Fruit fly (Drosophila melanogaster) whole organism, prepupa: Measurements from ENCODE around the gene wapl.

Source experiments
- Blimp-1 ChIP-seq: fragments of 200-800 bp; sonication (Bioruptor generic); optimal IDR thresholded peaks from 3 replicates; lab custom pipeline; 2017; ENCODE audit warnings: missing biosample characterization, missing genetic modification characterization, mild to moderate bottlenecking, moderate library complexity, missing genetic modification reagents
- CG10631 ChIP-seq: fragments of 200-800 bp; sonication (Bioruptor generic); optimal IDR thresholded peaks from 2 replicates; lab custom pipeline; 2016; ENCODE audit warnings: missing biosample characterization, missing genetic modification characterization
- CG10669 ChIP-seq: fragments of 200-800 bp; sonication (Bioruptor generic); optimal IDR thresholded peaks from 3 replicates; lab custom pipeline; 2018; ENCODE audit warnings: missing biosample characterization, mild to moderate bottlenecking, missing genetic modification characterization, moderate library complexity
- CG11294 ChIP-seq: fragments of 200-800 bp; sonication (Bioruptor generic); IDR thresholded peaks from 2 replicates; pipeline ENCODE4 v1.3.6; 2022; ENCODE audit warnings: missing biosample characterization, missing genetic modification characterization
- CG11762 ChIP-seq: fragments of 200-800 bp; sonication (Bioruptor generic); optimal IDR thresholded peaks from 3 replicates; lab custom pipeline; 2016; ENCODE audit warnings: missing biosample characterization, missing genetic modification characterization; ENCODE audit not compliant: insufficient read depth
- CG15336 ChIP-seq: fragments of 200-800 bp; sonication (Bioruptor generic); IDR thresholded peaks from 2 replicates; pipeline ENCODE4 v1.3.6; 2022; ENCODE audit warnings: missing biosample characterization, missing genetic modification characterization
- CG16779 ChIP-seq: fragments of 200-800 bp; sonication (Bioruptor generic); optimal IDR thresholded peaks from 3 replicates; lab custom pipeline; 2017; ENCODE audit warnings: missing biosample characterization, mild to moderate bottlenecking, missing genetic modification characterization
- CG3032 ChIP-seq: fragments of 200-800 bp; optimal IDR thresholded peaks from 2 replicates; lab custom pipeline; 2019; ENCODE audit warnings: missing biosample characterization, mild to moderate bottlenecking, missing genetic modification characterization, moderate library complexity
- CG31627 ChIP-seq: fragments of 200-800 bp; sonication (Bioruptor generic); optimal IDR thresholded peaks from 3 replicates; lab custom pipeline; 2016; ENCODE audit warnings: missing biosample characterization, missing genetic modification characterization
- CG32006 ChIP-seq: fragments of 200-800 bp; sonication (Bioruptor generic); optimal IDR thresholded peaks from 3 replicates; lab custom pipeline; 2017; ENCODE audit warnings: missing biosample characterization, mild to moderate bottlenecking, missing genetic modification characterization
- CG34406 ChIP-seq: fragments of 200-800 bp; sonication (Bioruptor generic); optimal IDR thresholded peaks from 3 replicates; lab custom pipeline; 2016; ENCODE audit warnings: missing biosample characterization, missing genetic modification characterization
- CG3919 ChIP-seq: fragments of 200-800 bp; sonication (Bioruptor generic); optimal IDR thresholded peaks from 3 replicates; lab custom pipeline; 2016; ENCODE audit warnings: missing biosample characterization, missing genetic modification characterization
- CG6163 ChIP-seq: fragments of 200-800 bp; sonication (Bioruptor generic); IDR thresholded peaks from 3 replicates; pipeline ENCODE4 v1.3.6; 2022; ENCODE audit warnings: missing biosample characterization, missing genetic modification characterization
- CG6276 ChIP-seq: fragments of 200-800 bp; sonication (Bioruptor generic); optimal IDR thresholded peaks from 2 replicates; lab custom pipeline; 2017; ENCODE audit warnings: missing biosample characterization, mild to moderate bottlenecking, missing genetic modification characterization
- CG6792 ChIP-seq: fragments of 200-800 bp; sonication (Bioruptor generic); optimal IDR thresholded peaks from 3 replicates; lab custom pipeline; 2016; ENCODE audit warnings: missing biosample characterization, missing genetic modification characterization
- CG6808 ChIP-seq: fragments of 200-800 bp; sonication (Bioruptor generic); optimal IDR thresholded peaks from 3 replicates; lab custom pipeline; 2017; ENCODE audit warnings: missing biosample characterization, missing genetic modification characterization, mild to moderate bottlenecking, moderate library complexity, missing genetic modification reagents
- CG6854 ChIP-seq: fragments of 200-800 bp; sonication (Bioruptor generic); optimal IDR thresholded peaks from 2 replicates; lab custom pipeline; 2017; ENCODE audit warnings: missing biosample characterization, mild to moderate bottlenecking, missing genetic modification characterization
- CG7368 ChIP-seq: fragments of 200-800 bp; sonication (Bioruptor generic); optimal IDR thresholded peaks from 3 replicates; lab custom pipeline; 2016; ENCODE audit warnings: missing biosample characterization, missing genetic modification characterization
- CG8119 ChIP-seq: fragments of 200-800 bp; sonication (Bioruptor generic); IDR thresholded peaks from 3 replicates; pipeline ENCODE4 v1.3.6; 2022; ENCODE audit warnings: missing biosample characterization, missing genetic modification characterization
- CG8319 ChIP-seq: fragments of 200-800 bp; sonication (Bioruptor generic); optimal IDR thresholded peaks from 3 replicates; lab custom pipeline; 2016; ENCODE audit warnings: missing biosample characterization, missing genetic modification characterization
- CG8632 ChIP-seq: fragments of 200-800 bp; sonication (Bioruptor generic); optimal IDR thresholded peaks from 3 replicates; lab custom pipeline; 2016; ENCODE audit warnings: missing biosample characterization, missing genetic modification characterization
- CG9139 ChIP-seq: fragments of 200-800 bp; sonication (Bioruptor generic); optimal IDR thresholded peaks from 3 replicates; lab custom pipeline; 2017; ENCODE audit warnings: missing biosample characterization, mild to moderate bottlenecking, missing genetic modification characterization
- Eip78C ChIP-seq: fragments of 200-800 bp; sonication (Bioruptor generic); peaks from one replicate; lab custom pipeline; 2016; ENCODE audit warnings: missing biosample characterization, missing genetic modification characterization
- Eip93F ChIP-seq: fragments of 200-800 bp; sonication (Bioruptor generic); optimal IDR thresholded peaks from 2 replicates; lab custom pipeline; 2016; ENCODE audit warnings: missing biosample characterization, mild to moderate bottlenecking, missing genetic modification characterization
- Ets21C ChIP-seq: fragments of 200-800 bp; sonication (Bioruptor generic); optimal IDR thresholded peaks from 3 replicates; lab custom pipeline; 2016; ENCODE audit warnings: missing biosample characterization, missing genetic modification characterization
- Ets96B ChIP-seq: fragments of 200-800 bp; optimal IDR thresholded peaks from 2 replicates; lab custom pipeline; 2019; ENCODE audit warnings: missing biosample characterization, mild to moderate bottlenecking, missing genetic modification characterization, moderate library complexity
- Hr4 ChIP-seq: fragments of 200-800 bp; sonication (Bioruptor generic); optimal IDR thresholded peaks from 3 replicates; lab custom pipeline; 2016; ENCODE audit warnings: missing biosample characterization, missing genetic modification characterization
- Met ChIP-seq: fragments of 200-800 bp; sonication (Bioruptor generic); optimal IDR thresholded peaks from 3 replicates; lab custom pipeline; 2016; ENCODE audit warnings: missing biosample characterization, missing genetic modification characterization
- OdsH ChIP-seq: fragments of 200-800 bp; sonication (Bioruptor generic); optimal IDR thresholded peaks from 3 replicates; lab custom pipeline; 2016; ENCODE audit warnings: missing biosample characterization, missing genetic modification characterization
- Smox ChIP-seq: fragments of 200-800 bp; sonication (Bioruptor generic); optimal IDR thresholded peaks from 3 replicates; lab custom pipeline; 2016; ENCODE audit warnings: missing biosample characterization, missing genetic modification characterization
- Sox102F ChIP-seq: fragments of 200-800 bp; sonication (Bioruptor generic); optimal IDR thresholded peaks from 2 replicates; lab custom pipeline; 2016; ENCODE audit warnings: missing biosample characterization, mild to moderate bottlenecking, missing genetic modification characterization
- Sox14 ChIP-seq: fragments of 200-800 bp; sonication (Bioruptor generic); optimal IDR thresholded peaks from 3 replicates; lab custom pipeline; 2016; ENCODE audit warnings: missing biosample characterization, missing genetic modification characterization
- Sox15 ChIP-seq: fragments of 200-800 bp; sonication (Bioruptor generic); optimal IDR thresholded peaks from 3 replicates; lab custom pipeline; 2016; ENCODE audit warnings: missing biosample characterization, missing genetic modification characterization
- achi ChIP-seq: fragments of 200-800 bp; sonication (Bioruptor generic); optimal IDR thresholded peaks from 3 replicates; lab custom pipeline; 2016; ENCODE audit warnings: missing biosample characterization, missing genetic modification characterization
- acj6 ChIP-seq: fragments of 200-800 bp; sonication (Bioruptor generic); optimal IDR thresholded peaks from 3 replicates; lab custom pipeline; 2016; ENCODE audit warnings: missing biosample characterization, missing genetic modification characterization
- cyc ChIP-seq: fragments of 200-800 bp; sonication (Bioruptor generic); optimal IDR thresholded peaks from 3 replicates; lab custom pipeline; 2016; ENCODE audit warnings: missing biosample characterization, missing genetic modification characterization
- dac ChIP-seq: fragments of 200-800 bp; sonication (Bioruptor generic); optimal IDR thresholded peaks from 2 replicates; lab custom pipeline; 2017; ENCODE audit warnings: missing biosample characterization, mild to moderate bottlenecking, missing genetic modification characterization
- eg ChIP-seq: fragments of 200-800 bp; sonication (Bioruptor generic); IDR thresholded peaks from 3 replicates; pipeline ENCODE4 v1.3.6; 2022; ENCODE audit warnings: missing biosample characterization, missing genetic modification characterization
- esn ChIP-seq: fragments of 200-800 bp; sonication (Bioruptor generic); optimal IDR thresholded peaks from 2 replicates; lab custom pipeline; 2016; ENCODE audit warnings: missing biosample characterization, mild to moderate bottlenecking, missing genetic modification characterization, moderate library complexity
- fd85E ChIP-seq: fragments of 200-800 bp; sonication (Bioruptor generic); optimal IDR thresholded peaks from 3 replicates; lab custom pipeline; 2016; ENCODE audit warnings: missing biosample characterization, missing genetic modification characterization
- fkh ChIP-seq: fragments of 200-800 bp; sonication (Bioruptor generic); optimal IDR thresholded peaks from 3 replicates; lab custom pipeline; 2017; ENCODE audit warnings: missing biosample characterization, mild to moderate bottlenecking, missing genetic modification characterization, moderate library complexity
- lz ChIP-seq: fragments of 200-800 bp; sonication (Bioruptor generic); optimal IDR thresholded peaks from 3 replicates; lab custom pipeline; 2016; ENCODE audit warnings: missing biosample characterization, missing genetic modification characterization
- net ChIP-seq: fragments of 200-800 bp; sonication (Bioruptor generic); optimal IDR thresholded peaks from 3 replicates; lab custom pipeline; 2016; ENCODE audit warnings: missing biosample characterization, missing genetic modification characterization
- pdm3 ChIP-seq: fragments of 200-800 bp; sonication (Bioruptor generic); optimal IDR thresholded peaks from 3 replicates; lab custom pipeline; 2016; ENCODE audit warnings: missing biosample characterization, missing genetic modification characterization
- salr ChIP-seq, 2 experiments: fragments of 200-800 bp; sonication (Bioruptor generic); optimal IDR thresholded peaks; 3 replicates each; lab custom pipeline; 2016 to 2018; ENCODE audit warnings: missing biosample characterization in 2 of 2, missing genetic modification characterization in 2 of 2, mild to moderate bottlenecking in 1 of 2
- ss ChIP-seq, 2 experiments: fragments of 200-800 bp; sonication (Bioruptor generic); optimal IDR thresholded peaks; 2 replicates in 1 of 2; 3 replicates in 1 of 2; lab custom pipeline; 2017 to 2018; ENCODE audit warnings: mild to moderate bottlenecking in 2 of 2, missing biosample characterization in 2 of 2, missing genetic modification characterization in 2 of 2, moderate library complexity in 1 of 2
- svp ChIP-seq: fragments of 200-800 bp; sonication (Bioruptor generic); peaks from one replicate; lab custom pipeline; 2016; ENCODE audit warnings: missing biosample characterization, missing genetic modification characterization
- topi ChIP-seq: fragments of 200-800 bp; sonication (Bioruptor generic); optimal IDR thresholded peaks from 3 replicates; lab custom pipeline; 2016; ENCODE audit warnings: missing biosample characterization, missing genetic modification characterization
- vri ChIP-seq: fragments of 200-800 bp; sonication (Bioruptor generic); optimal IDR thresholded peaks from 3 replicates; lab custom pipeline; 2016; ENCODE audit warnings: missing biosample characterization, mild to moderate bottlenecking, missing genetic modification characterization

The wapl gene

DNA sequence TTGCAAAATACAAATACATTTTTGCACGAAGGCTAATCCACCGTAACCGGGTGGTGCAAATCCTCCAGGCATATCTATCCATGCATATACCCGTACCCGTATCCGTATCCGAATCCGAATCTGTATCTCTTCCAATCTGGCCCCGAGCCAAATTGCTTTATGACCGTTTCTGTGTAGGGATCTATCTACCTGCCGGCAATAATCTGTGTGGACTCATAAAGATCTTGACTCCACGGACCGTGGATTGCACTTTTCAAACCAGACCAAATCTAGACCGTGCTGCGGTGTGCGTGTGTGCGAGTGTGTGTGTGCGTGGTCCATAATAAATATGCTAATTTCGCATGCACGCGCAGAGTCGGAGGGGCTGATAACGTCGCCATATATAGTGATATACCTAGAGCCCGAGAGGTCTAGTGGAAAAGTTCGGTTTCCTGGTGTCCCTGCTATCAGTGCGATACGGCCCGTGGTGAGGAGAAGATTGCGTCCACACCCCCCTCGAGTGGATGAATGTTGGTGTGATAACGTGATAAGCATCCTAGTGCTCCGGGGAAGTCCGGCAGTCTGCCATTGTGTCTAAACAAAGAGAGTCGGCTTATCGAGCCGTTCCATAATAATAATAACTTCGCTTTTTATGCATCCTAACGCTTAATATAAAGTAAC lies 16.4 kb downstream of the wapl start:
- TF ChIP-seq Sox15 (GFP tag; lab: Kevin White, UChicago) (no peak), svp (peak; percentile 78), Sox14 (GFP tag; lab: Kevin White, UChicago) (peak; percentile 24), vri (GFP tag; lab: Kevin White, UChicago) (peak; percentile 86)
- TF ChIP-seq, all 60 proteins: peak for 3

DNA sequence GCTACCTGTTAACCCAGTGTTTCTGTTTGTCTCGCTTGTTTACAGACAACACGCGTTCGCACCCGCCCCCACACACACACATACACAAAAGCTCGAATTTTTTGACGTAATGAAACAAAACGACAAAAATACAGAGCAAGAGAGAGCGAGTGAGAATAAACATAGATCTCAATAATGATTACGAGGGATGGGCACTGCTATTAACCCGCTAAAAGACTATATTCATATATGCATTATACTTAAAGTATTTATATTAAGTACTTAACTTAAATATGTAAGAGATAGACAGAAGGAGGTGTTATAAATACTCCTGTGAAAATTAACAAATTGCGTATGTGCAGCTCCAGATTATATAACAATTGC lies 16.9 kb downstream of the wapl start:
- TF ChIP-seq achi (GFP tag; lab: Kevin White, UChicago) (peak; percentile 29), esn (GFP tag; lab: Kevin White, UChicago) (peak; percentile 42), CG31627 (GFP tag; lab: Kevin White, UChicago) (no peak), Ets96B (peak; percentile 16), Smox (no peak), OdsH (GFP tag; lab: Kevin White, UChicago) (peak; percentile 14), cyc (peak; percentile 41), eg (GFP tag; lab: Robert Waterston, UW) (peak; percentile 59), Eip93F (GFP tag; lab: Kevin White, UChicago) (no peak), fd85E (GFP tag; lab: Kevin White, UChicago) (no peak), CG6808 (GFP tag; lab: Kevin White, UChicago) (peak; percentile 53), dac (GFP tag; lab: Kevin White, UChicago) (no peak), ss (GFP tag; optimal IDR thresholded peaks at IDR 0.05; lab: Kevin White, UChicago) (peak in 1 of 2 experiments; percentile 64), CG6276 (peak; percentile 59), fkh (GFP tag; lab: Kevin White, UChicago) (peak; percentile 95), Sox14 (GFP tag; lab: Kevin White, UChicago) (no peak), CG10631 (GFP tag; lab: Kevin White, UChicago) (peak; percentile 30), Blimp-1 (GFP tag; lab: Kevin White, UChicago) (peak; percentile 22), CG34406 (GFP tag; lab: Kevin White, UChicago) (peak; percentile 29), CG3032 (tag; lab: Kevin White, UChicago) (peak; percentile 36), CG6854 (peak; percentile 46), CG3919 (GFP tag; lab: Kevin White, UChicago) (peak; percentile 42), CG8319 (no peak), CG15336 (GFP tag; lab: Robert Waterston, UW) (peak; percentile 55), acj6 (GFP tag; lab: Kevin White, UChicago) (no peak), CG6163 (GFP tag; lab: Robert Waterston, UW) (peak; percentile 35; the same call in 1 of the 3 replicates), CG16779 (peak; percentile 1), Hr4 (GFP tag; lab: Kevin White, UChicago) (peak; percentile 41), lz (GFP tag; lab: Kevin White, UChicago) (no peak), Ets21C (GFP tag; lab: Kevin White, UChicago) (no peak), Met (GFP tag; lab: Kevin White, UChicago) (peak; percentile 58), topi (GFP tag; lab: Kevin White, UChicago) (peak; percentile 31), CG9139 (GFP tag; lab: Kevin White, UChicago) (no peak), CG11294 (no peak), CG32006 (peak; percentile 50), CG10669 (GFP tag; lab: Kevin White, UChicago) (peak; percentile 12), pdm3 (GFP tag; lab: Kevin White, UChicago) (peak; percentile 9), CG8632 (GFP tag; lab: Kevin White, UChicago) (peak; percentile 37), Sox102F (GFP tag; lab: Kevin White, UChicago) (peak; percentile 52), CG7368 (GFP tag; lab: Kevin White, UChicago) (peak; percentile 14), salr (GFP tag; optimal IDR thresholded peaks at IDR 0.05; lab: Kevin White, UChicago) (peak in 1 of 2 experiments; percentile 18), Eip78C (GFP tag; lab: Kevin White, UChicago) (peak; percentile 86), CG6792 (peak; percentile 30), CG11762 (GFP tag; lab: Kevin White, UChicago) (peak; percentile 22), net (GFP tag; lab: Kevin White, UChicago) (peak; percentile 6), CG8119 (GFP tag; lab: Robert Waterston, UW) (no peak), svp (peak; percentile 75), vri (GFP tag; lab: Kevin White, UChicago) (peak; percentile 85)
- TF ChIP-seq, all 60 proteins: peak for 35
